Fruit fly (Drosophila melanogaster) Kc167 (cell line): ENCODE measurements around the gene eIF4H2.

Source experiments
- h ChIP-seq: fragments of >200 bp; optimal IDR thresholded peaks from 3 replicates; lab custom pipeline; 2018; ENCODE audit warnings: missing external identifiers
- psq ChIP-seq: fragments of >200 bp; optimal IDR thresholded peaks from 2 replicates; lab custom pipeline; 2017; ENCODE audit warnings: missing external identifiers
- ttk ChIP-seq: sonication (Bioruptor generic); optimal IDR thresholded peaks from 2 replicates; lab custom pipeline; 2017; ENCODE audit warnings: missing external identifiers

DNA sequence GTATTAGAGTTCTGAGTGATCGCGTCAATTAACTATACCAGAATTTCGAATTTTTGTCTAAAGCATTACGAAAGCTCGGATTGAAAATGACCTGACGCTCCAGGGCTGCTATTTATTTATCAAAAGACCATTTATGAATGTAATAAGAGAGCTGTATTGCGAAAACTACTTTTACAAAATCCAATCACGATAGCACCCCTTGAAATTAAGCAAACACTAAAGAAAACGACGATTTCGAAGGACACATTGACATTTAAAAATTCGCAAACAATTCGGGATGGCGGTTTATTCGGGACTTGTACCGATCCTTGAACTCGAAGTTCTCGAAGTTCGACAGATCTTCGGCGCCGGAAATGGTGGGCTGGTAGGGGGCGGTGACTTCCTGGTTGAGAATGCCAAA, 30.5 kb upstream of the eIF4H2 start, which contains the start of gene CG12069:
- TF ChIP-seq ttk (lab: Kevin White, UChicago): no peak
- TF ChIP-seq h (lab: Kevin White, UChicago): no peak
- TF ChIP-seq psq (lab: Kevin White, UChicago): no peak
